Worm (Caenorhabditis elegans): Measurements from ENCODE around the gene F38B7.2.

F38B7.2 gene

DNA sequence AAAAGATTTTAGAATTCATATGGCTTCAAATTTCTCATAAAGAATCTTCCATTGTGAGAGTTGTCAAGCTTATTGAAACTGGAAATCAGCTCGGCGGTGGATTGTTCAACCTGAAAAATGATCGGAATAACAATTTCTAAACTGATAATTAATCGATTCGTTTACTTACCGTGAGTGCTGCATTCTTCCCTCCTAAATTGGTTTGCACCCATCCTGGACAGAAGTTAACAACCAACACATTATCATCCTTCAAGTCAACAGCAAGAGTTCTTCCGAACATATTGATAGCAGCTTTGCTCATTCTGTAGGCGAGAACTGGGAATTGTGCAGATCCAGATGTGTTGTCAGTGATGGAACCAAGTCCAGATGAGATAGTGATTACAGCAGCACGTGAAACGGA is 28.6 kb upstream of the F38B7.2 start:
- no peak for TF ChIP-seq C04F5.9 (tag; optimal IDR thresholded peaks at IDR 0.05)
- no peak for TF ChIP-seq efl-1 (optimal IDR thresholded peaks at IDR 0.05)
- TF ChIP-seq efl-1 (GFP tag; optimal IDR thresholded peaks at IDR 0.05 in 1 of 2), result peak in 1 of 2 experiments; percentile 31
- TF ChIP-seq dsc-1 (tag; optimal IDR thresholded peaks at IDR 0.05), result peak; percentile 21

ce11 chrV:11516141-11516591 is 27.6 kb upstream of the F38B7.2 start, which contains the start of gene sdz-8:
Gene sdz-8, minus strand, starts transcription at chrV:11516191.
- peak; percentile 93 for TF ChIP-seq skn-1 (tag; optimal IDR thresholded peaks at IDR 0.05)
- no peak for TF ChIP-seq blmp-1 (tag; optimal IDR thresholded peaks at IDR 0.05)
- TF ChIP-seq lin-14 (GFP tag; optimal IDR thresholded peaks at IDR 0.05), result peak; percentile 26
- no peak for TF ChIP-seq efl-1 (optimal IDR thresholded peaks at IDR 0.05)
- peak in 1 of 2 experiments; percentile 58 for TF ChIP-seq efl-1 (GFP tag; optimal IDR thresholded peaks at IDR 0.05 in 1 of 2)

- TF ChIP-seq pag-3 (tag; optimal IDR thresholded peaks at IDR 0.05; ENCODE audit: borderline replicate concordance, insufficient read depth) (no peak), C34B4.2 (tag; optimal IDR thresholded peaks at IDR 0.05) (no peak), nhr-28 (tag; optimal IDR thresholded peaks at IDR 0.05) (no peak), snpc-4 (tag; optimal IDR thresholded peaks at IDR 0.05) (no peak), elt-2 (tag; optimal IDR thresholded peaks at IDR 0.05) (no peak), ces-1 (GFP tag; optimal IDR thresholded peaks at IDR 0.05) (no peak), jun-1 (tag; optimal IDR thresholded peaks at IDR 0.05) (no peak), nhr-20 (tag; optimal IDR thresholded peaks at IDR 0.05) (no peak), hlh-4 (tag; optimal IDR thresholded peaks at IDR 0.05) (no peak), lin-15B (tag; optimal IDR thresholded peaks at IDR 0.05) (no peak), nhr-71 (tag; optimal IDR thresholded peaks at IDR 0.05) (no peak), rnt-1 (tag; optimal IDR thresholded peaks at IDR 0.05) (no peak), ceh-88 (GFP tag; IDR thresholded peaks at IDR 0.05) (no peak)
Measured at ce11 chrV:11517789-11518188, 26.0 kb upstream of the F38B7.2 start, which contains the start of gene C55A6.4. Gene C55A6.4, minus strand, starts transcription at chrV:11517889.

DNA sequence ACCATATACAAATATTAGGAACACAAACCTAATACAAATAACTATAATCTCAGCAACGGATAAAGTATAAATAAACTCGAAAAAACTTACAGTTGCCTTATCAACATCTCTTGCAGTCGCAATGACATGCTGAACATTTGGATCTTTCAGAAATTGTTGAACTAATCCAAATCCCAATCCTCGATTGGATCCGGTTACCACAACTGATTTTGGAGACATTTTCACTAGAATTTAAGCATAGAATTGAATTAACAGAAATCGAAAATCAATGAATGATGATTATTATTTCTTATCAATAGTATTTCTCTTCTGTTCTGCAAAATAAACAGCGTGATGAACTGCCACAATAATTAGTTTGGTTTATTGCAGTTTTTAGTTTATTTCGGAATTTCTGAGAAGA is 23.5 kb upstream of the F38B7.2 start, which contains the start of the genes C55A6.11 and C55A6.7:
C55A6.11 (plus strand) TSS at position 301 of the 400 bp plus-strand sequence.
C55A6.7 (minus strand) TSS at position 316 of the 400 bp plus-strand sequence.
- TF ChIP-seq blmp-1 (tag; optimal IDR thresholded peaks at IDR 0.05) (no peak), lir-3 (tag; optimal IDR thresholded peaks at IDR 0.05; ENCODE audit: poor library complexity) (no peak), nhr-71 (tag; optimal IDR thresholded peaks at IDR 0.05) (no peak), nhr-19 (GFP tag; conservative IDR thresholded peaks at IDR 0.05) (no peak), lin-39 (tag; optimal IDR thresholded peaks at IDR 0.05) (no peak), dpl-1 (GFP tag; optimal IDR thresholded peaks at IDR 0.05) (no peak), efl-1 (optimal IDR thresholded peaks at IDR 0.05) (no peak), efl-1 (GFP tag; optimal IDR thresholded peaks at IDR 0.05 in 1 of 2) (no peak), aha-1 (tag; optimal IDR thresholded peaks at IDR 0.05) (no peak), mdl-1 (tag; optimal IDR thresholded peaks at IDR 0.05) (no peak), unc-86 (tag; optimal IDR thresholded peaks at IDR 0.05) (no peak), alr-1 (tag; optimal IDR thresholded peaks at IDR 0.05; ENCODE audit: borderline replicate concordance) (no peak), jun-1 (tag; optimal IDR thresholded peaks at IDR 0.05) (no peak), fkh-4 (tag; optimal IDR thresholded peaks at IDR 0.05; ENCODE audit: borderline replicate concordance) (no peak)

DNA sequence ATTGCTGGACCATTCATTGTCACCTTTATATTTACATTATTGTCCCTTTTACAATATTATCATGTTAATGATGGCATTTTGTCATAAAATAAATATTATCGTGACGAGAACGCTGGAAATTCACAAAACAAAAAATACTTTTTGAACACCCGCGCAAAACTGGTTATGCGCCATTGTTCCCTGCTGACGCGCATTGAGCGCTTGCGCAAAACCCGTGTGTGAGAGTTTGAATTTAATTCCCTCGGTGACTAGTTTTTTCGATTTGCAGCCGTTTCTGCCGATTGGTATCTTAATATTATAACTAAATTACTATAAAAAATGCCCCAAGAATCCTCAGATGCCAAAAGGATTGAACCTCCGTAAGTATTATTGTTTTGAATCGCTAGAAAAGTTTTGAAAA is 22.3 kb upstream of the F38B7.2 start, which contains the start of gene pafo-1:
pafo-1 (plus strand) TSS at position 256 of the 400 bp plus-strand sequence.
- TF ChIP-seq swsn-7 (tag; optimal IDR thresholded peaks at IDR 0.05) (peak; percentile 90), aly-2 (tag; optimal IDR thresholded peaks at IDR 0.05) (peak; percentile 87), lsy-2 (tag; optimal IDR thresholded peaks at IDR 0.05) (peak; percentile 91 to 92), rnt-1 (tag; optimal IDR thresholded peaks at IDR 0.05) (peak; percentile 95), fkh-10 (GFP tag; optimal IDR thresholded peaks at IDR 0.05) (peak; percentile 71), mdl-1 (tag; optimal IDR thresholded peaks at IDR 0.05) (peak in 1 of 2 experiments; percentile 78), blmp-1 (tag; optimal IDR thresholded peaks at IDR 0.05) (peak; percentile 84), lin-13 (GFP tag; optimal IDR thresholded peaks at IDR 0.05) (peak; percentile 87), ceh-82 (tag; optimal IDR thresholded peaks at IDR 0.05) (peak; percentile 80 to 93 (median 92)), nhr-47 (tag; optimal IDR thresholded peaks at IDR 0.05) (peak; percentile 95), egl-13 (tag; optimal IDR thresholded peaks at IDR 0.05) (peak; percentile 77), nhr-90 (tag; optimal IDR thresholded peaks at IDR 0.05; ENCODE audit: poor library complexity) (peak; percentile 93), xbp-1 (tag; optimal IDR thresholded peaks at IDR 0.05) (peak; percentile 90), ceh-8 (GFP tag; optimal IDR thresholded peaks at IDR 0.05) (peak; percentile 92), irx-1 (tag; optimal IDR thresholded peaks at IDR 0.05) (peak; percentile 85), ztf-4 (tag; optimal IDR thresholded peaks at IDR 0.05) (peak; percentile 49), ceh-90 (tag; optimal IDR thresholded peaks at IDR 0.05) (peak; percentile 36), Y116A8C.19 (tag; optimal IDR thresholded peaks at IDR 0.05; ENCODE audit: borderline replicate concordance) (no peak), lin-14 (GFP tag; optimal IDR thresholded peaks at IDR 0.05) (peak; percentile 84), nhr-19 (GFP tag; conservative IDR thresholded peaks at IDR 0.05) (peak; percentile 92)
